Worm (Caenorhabditis elegans): Measurements from ENCODE around the gene K04C2.3.

ce11 chrIII:6887574-6887973 is 14.7 kb downstream of the K04C2.3 start:
- TF ChIP-seq jun-1 (tag; optimal IDR thresholded peaks at IDR 0.05) (peak; percentile 21), zag-1 (tag; optimal IDR thresholded peaks at IDR 0.05) (no peak), sptf-1 (tag; optimal IDR thresholded peaks at IDR 0.05) (no peak), elt-3 (tag; optimal IDR thresholded peaks at IDR 0.05) (peak in 1 of 6 experiments; percentile 31), nhr-90 (tag; optimal IDR thresholded peaks at IDR 0.05; ENCODE audit: poor library complexity) (peak; percentile 72), elt-2 (tag; optimal IDR thresholded peaks at IDR 0.05) (no peak), unc-62 (GFP tag; optimal IDR thresholded peaks at IDR 0.05) (no peak), nhr-76 (tag; optimal IDR thresholded peaks at IDR 0.05) (no peak), ztf-4 (tag; optimal IDR thresholded peaks at IDR 0.05) (peak; percentile 38), nhr-11 (tag; optimal IDR thresholded peaks at IDR 0.05) (no peak), nhr-84 (tag; optimal IDR thresholded peaks at IDR 0.05) (no peak), lin-35 (GFP tag; optimal IDR thresholded peaks at IDR 0.05) (peak; percentile 58 to 80), nhr-237 (tag; optimal IDR thresholded peaks at IDR 0.05) (peak; percentile 6)
